Fruit fly (Drosophila melanogaster) whole organism, prepupa: ENCODE results near the gene CG31793.

Experiments used
- CG10669 ChIP-seq: fragments of 200-800 bp; sonication (Bioruptor generic); optimal IDR thresholded peaks from 3 replicates; lab custom pipeline; 2018; ENCODE audit warnings: missing biosample characterization, mild to moderate bottlenecking, missing genetic modification characterization, moderate library complexity
- CG11294 ChIP-seq: fragments of 200-800 bp; sonication (Bioruptor generic); IDR thresholded peaks from 2 replicates; pipeline ENCODE4 v1.3.6; 2022; ENCODE audit warnings: missing biosample characterization, missing genetic modification characterization
- CG11762 ChIP-seq: fragments of 200-800 bp; sonication (Bioruptor generic); optimal IDR thresholded peaks from 3 replicates; lab custom pipeline; 2016; ENCODE audit warnings: missing biosample characterization, missing genetic modification characterization; ENCODE audit not compliant: insufficient read depth
- CG1621 ChIP-seq: fragments of 200-800 bp; sonication (Bioruptor generic); optimal IDR thresholded peaks from 3 replicates; lab custom pipeline; 2018; ENCODE audit warnings: missing biosample characterization, mild to moderate bottlenecking, missing genetic modification characterization
- CG16779 ChIP-seq: fragments of 200-800 bp; sonication (Bioruptor generic); optimal IDR thresholded peaks from 3 replicates; lab custom pipeline; 2017; ENCODE audit warnings: missing biosample characterization, mild to moderate bottlenecking, missing genetic modification characterization
- CG31627 ChIP-seq: fragments of 200-800 bp; sonication (Bioruptor generic); optimal IDR thresholded peaks from 3 replicates; lab custom pipeline; 2016; ENCODE audit warnings: missing biosample characterization, missing genetic modification characterization
- CG32006 ChIP-seq: fragments of 200-800 bp; sonication (Bioruptor generic); optimal IDR thresholded peaks from 3 replicates; lab custom pipeline; 2017; ENCODE audit warnings: missing biosample characterization, mild to moderate bottlenecking, missing genetic modification characterization
- CG4318 ChIP-seq: fragments of 200-800 bp; sonication (Bioruptor generic); optimal IDR thresholded peaks from 3 replicates; lab custom pipeline; 2017; ENCODE audit warnings: missing biosample characterization, mild to moderate bottlenecking, missing genetic modification characterization
- CG6163 ChIP-seq: fragments of 200-800 bp; sonication (Bioruptor generic); IDR thresholded peaks from 3 replicates; pipeline ENCODE4 v1.3.6; 2022; ENCODE audit warnings: missing biosample characterization, missing genetic modification characterization
- CG6276 ChIP-seq: fragments of 200-800 bp; sonication (Bioruptor generic); optimal IDR thresholded peaks from 2 replicates; lab custom pipeline; 2017; ENCODE audit warnings: missing biosample characterization, mild to moderate bottlenecking, missing genetic modification characterization
- CG6808 ChIP-seq: fragments of 200-800 bp; sonication (Bioruptor generic); optimal IDR thresholded peaks from 3 replicates; lab custom pipeline; 2017; ENCODE audit warnings: missing biosample characterization, missing genetic modification characterization, mild to moderate bottlenecking, moderate library complexity, missing genetic modification reagents
- CG6854 ChIP-seq: fragments of 200-800 bp; sonication (Bioruptor generic); optimal IDR thresholded peaks from 2 replicates; lab custom pipeline; 2017; ENCODE audit warnings: missing biosample characterization, mild to moderate bottlenecking, missing genetic modification characterization
- CG7368 ChIP-seq: fragments of 200-800 bp; sonication (Bioruptor generic); optimal IDR thresholded peaks from 3 replicates; lab custom pipeline; 2016; ENCODE audit warnings: missing biosample characterization, missing genetic modification characterization
- CG8119 ChIP-seq: fragments of 200-800 bp; sonication (Bioruptor generic); IDR thresholded peaks from 3 replicates; pipeline ENCODE4 v1.3.6; 2022; ENCODE audit warnings: missing biosample characterization, missing genetic modification characterization
- CG8319 ChIP-seq: fragments of 200-800 bp; sonication (Bioruptor generic); optimal IDR thresholded peaks from 3 replicates; lab custom pipeline; 2016; ENCODE audit warnings: missing biosample characterization, missing genetic modification characterization
- CG8632 ChIP-seq: fragments of 200-800 bp; sonication (Bioruptor generic); optimal IDR thresholded peaks from 3 replicates; lab custom pipeline; 2016; ENCODE audit warnings: missing biosample characterization, missing genetic modification characterization
- CG9139 ChIP-seq: fragments of 200-800 bp; sonication (Bioruptor generic); optimal IDR thresholded peaks from 3 replicates; lab custom pipeline; 2017; ENCODE audit warnings: missing biosample characterization, mild to moderate bottlenecking, missing genetic modification characterization
- Eip78C ChIP-seq: fragments of 200-800 bp; sonication (Bioruptor generic); peaks from one replicate; lab custom pipeline; 2016; ENCODE audit warnings: missing biosample characterization, missing genetic modification characterization
- Ets96B ChIP-seq: fragments of 200-800 bp; optimal IDR thresholded peaks from 2 replicates; lab custom pipeline; 2019; ENCODE audit warnings: missing biosample characterization, mild to moderate bottlenecking, missing genetic modification characterization, moderate library complexity
- Gug ChIP-seq: fragments of 200-800 bp; sonication (Bioruptor generic); IDR thresholded peaks from 2 replicates; pipeline ENCODE4 v1.3.6; 2022; ENCODE audit warnings: missing biosample characterization, missing genetic modification characterization
- Hr38 ChIP-seq: sonication (Bioruptor generic); optimal IDR thresholded peaks from 2 replicates; lab custom pipeline; 2016; ENCODE audit warnings: missing biosample characterization, missing genetic modification characterization
- Hr39 ChIP-seq: fragments of 200-800 bp; sonication (Bioruptor generic); optimal IDR thresholded peaks from 2 replicates; lab custom pipeline; 2016; ENCODE audit warnings: missing biosample characterization, missing genetic modification characterization
- Lpt ChIP-seq: fragments of 200-800 bp; sonication (Bioruptor generic); optimal IDR thresholded peaks from 3 replicates; lab custom pipeline; 2016; ENCODE audit warnings: missing biosample characterization, missing genetic modification characterization
- OdsH ChIP-seq: fragments of 200-800 bp; sonication (Bioruptor generic); optimal IDR thresholded peaks from 3 replicates; lab custom pipeline; 2016; ENCODE audit warnings: missing biosample characterization, missing genetic modification characterization
- Smox ChIP-seq: fragments of 200-800 bp; sonication (Bioruptor generic); optimal IDR thresholded peaks from 3 replicates; lab custom pipeline; 2016; ENCODE audit warnings: missing biosample characterization, missing genetic modification characterization
- Sox102F ChIP-seq: fragments of 200-800 bp; sonication (Bioruptor generic); optimal IDR thresholded peaks from 2 replicates; lab custom pipeline; 2016; ENCODE audit warnings: missing biosample characterization, mild to moderate bottlenecking, missing genetic modification characterization
- Sox14 ChIP-seq: fragments of 200-800 bp; sonication (Bioruptor generic); optimal IDR thresholded peaks from 3 replicates; lab custom pipeline; 2016; ENCODE audit warnings: missing biosample characterization, missing genetic modification characterization
- Sox15 ChIP-seq: fragments of 200-800 bp; sonication (Bioruptor generic); optimal IDR thresholded peaks from 3 replicates; lab custom pipeline; 2016; ENCODE audit warnings: missing biosample characterization, missing genetic modification characterization
- achi ChIP-seq: fragments of 200-800 bp; sonication (Bioruptor generic); optimal IDR thresholded peaks from 3 replicates; lab custom pipeline; 2016; ENCODE audit warnings: missing biosample characterization, missing genetic modification characterization
- acj6 ChIP-seq: fragments of 200-800 bp; sonication (Bioruptor generic); optimal IDR thresholded peaks from 3 replicates; lab custom pipeline; 2016; ENCODE audit warnings: missing biosample characterization, missing genetic modification characterization
- dac ChIP-seq: fragments of 200-800 bp; sonication (Bioruptor generic); optimal IDR thresholded peaks from 2 replicates; lab custom pipeline; 2017; ENCODE audit warnings: missing biosample characterization, mild to moderate bottlenecking, missing genetic modification characterization
- eg ChIP-seq: fragments of 200-800 bp; sonication (Bioruptor generic); IDR thresholded peaks from 3 replicates; pipeline ENCODE4 v1.3.6; 2022; ENCODE audit warnings: missing biosample characterization, missing genetic modification characterization
- esn ChIP-seq: fragments of 200-800 bp; sonication (Bioruptor generic); optimal IDR thresholded peaks from 2 replicates; lab custom pipeline; 2016; ENCODE audit warnings: missing biosample characterization, mild to moderate bottlenecking, missing genetic modification characterization, moderate library complexity
- fd59A ChIP-seq: fragments of 200-800 bp; sonication (Bioruptor generic); optimal IDR thresholded peaks from 2 replicates; lab custom pipeline; 2017; ENCODE audit warnings: missing biosample characterization, mild to moderate bottlenecking, missing genetic modification characterization, missing genetic modification reagents
- fkh ChIP-seq: fragments of 200-800 bp; sonication (Bioruptor generic); optimal IDR thresholded peaks from 3 replicates; lab custom pipeline; 2017; ENCODE audit warnings: missing biosample characterization, mild to moderate bottlenecking, missing genetic modification characterization, moderate library complexity
- net ChIP-seq: fragments of 200-800 bp; sonication (Bioruptor generic); optimal IDR thresholded peaks from 3 replicates; lab custom pipeline; 2016; ENCODE audit warnings: missing biosample characterization, missing genetic modification characterization
- pdm3 ChIP-seq: fragments of 200-800 bp; sonication (Bioruptor generic); optimal IDR thresholded peaks from 3 replicates; lab custom pipeline; 2016; ENCODE audit warnings: missing biosample characterization, missing genetic modification characterization
- salr ChIP-seq, 2 experiments: fragments of 200-800 bp; sonication (Bioruptor generic); optimal IDR thresholded peaks; 3 replicates each; lab custom pipeline; 2016 to 2018; ENCODE audit warnings: missing biosample characterization in 2 of 2, missing genetic modification characterization in 2 of 2, mild to moderate bottlenecking in 1 of 2
- ss ChIP-seq, 2 experiments: fragments of 200-800 bp; sonication (Bioruptor generic); optimal IDR thresholded peaks; 2 replicates in 1 of 2; 3 replicates in 1 of 2; lab custom pipeline; 2017 to 2018; ENCODE audit warnings: mild to moderate bottlenecking in 2 of 2, missing biosample characterization in 2 of 2, missing genetic modification characterization in 2 of 2, moderate library complexity in 1 of 2
- svp ChIP-seq: fragments of 200-800 bp; sonication (Bioruptor generic); peaks from one replicate; lab custom pipeline; 2016; ENCODE audit warnings: missing biosample characterization, missing genetic modification characterization
- topi ChIP-seq: fragments of 200-800 bp; sonication (Bioruptor generic); optimal IDR thresholded peaks from 3 replicates; lab custom pipeline; 2016; ENCODE audit warnings: missing biosample characterization, missing genetic modification characterization
- vri ChIP-seq: fragments of 200-800 bp; sonication (Bioruptor generic); optimal IDR thresholded peaks from 3 replicates; lab custom pipeline; 2016; ENCODE audit warnings: missing biosample characterization, mild to moderate bottlenecking, missing genetic modification characterization

CG31793 gene

DNA sequence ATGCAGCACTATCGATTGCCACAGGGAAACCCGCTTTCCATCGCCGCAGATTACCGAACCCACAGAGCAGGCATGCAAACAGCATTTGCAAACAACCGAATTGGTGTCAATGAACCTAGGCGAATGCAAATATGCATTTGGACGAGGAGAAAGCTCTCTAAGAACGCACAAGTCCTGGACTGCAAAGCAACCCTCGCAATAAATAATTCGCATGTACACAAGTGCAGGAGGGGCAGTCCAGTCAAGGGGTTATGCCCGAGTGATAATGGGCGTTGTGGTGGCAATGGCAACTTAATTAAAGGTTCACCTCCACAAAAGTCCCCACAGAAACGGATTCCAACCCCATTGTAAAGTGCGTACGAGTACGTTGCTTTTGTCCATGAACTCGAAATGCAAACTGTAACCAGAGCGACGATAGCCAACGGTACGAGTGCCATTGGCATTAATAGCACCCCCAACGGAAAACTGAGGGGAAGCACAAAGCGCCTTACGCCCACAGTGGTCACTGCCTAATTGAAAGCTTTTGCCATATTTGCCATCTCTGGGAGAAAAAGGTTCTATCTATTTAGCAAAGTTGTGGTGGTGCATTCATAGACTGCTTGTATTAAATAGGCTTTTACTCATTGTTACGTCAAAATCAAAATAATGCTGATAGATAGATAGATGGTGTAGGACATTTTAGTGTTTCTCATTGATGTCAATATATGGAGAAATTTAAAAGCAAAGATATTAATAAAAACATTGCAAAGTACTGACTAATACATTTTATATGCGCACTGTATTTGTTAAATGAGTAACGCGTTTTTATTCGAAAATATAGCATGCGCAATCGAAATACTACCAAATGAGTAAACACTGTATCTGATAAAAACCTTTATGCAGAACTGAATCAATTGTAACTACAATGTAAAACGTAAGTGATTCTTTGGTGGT lies 20.1 kb upstream of the CG31793 start (continued):
- TF ChIP-seq Ets96B (tag; lab: Kevin White, UChicago) (peak; percentile 30), Sox102F (GFP tag; lab: Kevin White, UChicago) (no peak), CG8319 (no peak), CG31627 (GFP tag; lab: Kevin White, UChicago) (peak; percentile 52), CG10669 (GFP tag; lab: Kevin White, UChicago) (no peak), Sox15 (no peak), CG6276 (GFP tag; lab: Kevin White, UChicago) (no peak), ss (GFP tag; optimal IDR thresholded peaks at IDR 0.05; lab: Kevin White, UChicago) (peak in 1 of 2 experiments; percentile 28), fd59A (GFP tag; lab: Kevin White, UChicago) (no peak), CG1621 (tag; lab: Kevin White, UChicago) (no peak), CG8119 (GFP tag; lab: Robert Waterston, UW) (0 out of 3 replicates have a peak, but pooled peaks have one; percentile 16), achi (GFP tag; lab: Kevin White, UChicago) (peak; percentile 0), svp (GFP tag; lab: Kevin White, UChicago) (peak; percentile 68), topi (GFP tag; lab: Kevin White, UChicago) (no peak), salr (GFP tag; optimal IDR thresholded peaks at IDR 0.05; lab: Kevin White, UChicago) (no peak), pdm3 (GFP tag; lab: Kevin White, UChicago) (peak; percentile 33), OdsH (GFP tag; lab: Kevin White, UChicago) (no peak), Hr38 (GFP tag; lab: Kevin White, UChicago) (no peak)

DNA sequence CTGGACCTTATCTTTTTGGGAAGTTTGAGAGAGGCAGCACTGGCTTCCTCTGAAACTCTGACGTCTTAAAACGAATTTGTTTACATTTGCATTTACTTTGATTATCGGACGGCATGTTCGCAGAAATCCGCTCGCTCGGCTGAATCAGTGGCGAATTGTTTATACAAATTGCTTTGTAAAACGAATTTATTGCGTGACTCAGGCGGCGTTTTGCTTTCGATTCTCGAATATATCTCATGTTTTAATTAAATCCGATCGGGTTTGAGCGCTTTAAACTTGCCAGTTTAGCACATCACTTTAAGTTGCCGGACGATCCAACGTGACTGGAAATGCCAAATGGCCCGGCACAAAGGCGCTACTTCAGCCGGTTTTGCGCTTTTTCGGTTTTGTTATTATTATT lies 19.0 kb upstream of the CG31793 start:
- TF ChIP-seq CG6808 (GFP tag; lab: Kevin White, UChicago) (no peak), CG8632 (no peak), CG8319 (no peak), CG4318 (GFP tag; lab: Kevin White, UChicago) (no peak), CG6163 (0 out of 3 replicates have a peak, but pooled peaks have one; percentile 30), acj6 (no peak), ss (GFP tag; optimal IDR thresholded peaks at IDR 0.05; lab: Kevin White, UChicago) (peak; percentile 20 to 71), Eip78C (GFP tag; lab: Kevin White, UChicago) (peak; percentile 26), svp (GFP tag; lab: Kevin White, UChicago) (peak; percentile 88), fkh (GFP tag; lab: Kevin White, UChicago) (peak; percentile 17), CG11762 (no peak)

DNA sequence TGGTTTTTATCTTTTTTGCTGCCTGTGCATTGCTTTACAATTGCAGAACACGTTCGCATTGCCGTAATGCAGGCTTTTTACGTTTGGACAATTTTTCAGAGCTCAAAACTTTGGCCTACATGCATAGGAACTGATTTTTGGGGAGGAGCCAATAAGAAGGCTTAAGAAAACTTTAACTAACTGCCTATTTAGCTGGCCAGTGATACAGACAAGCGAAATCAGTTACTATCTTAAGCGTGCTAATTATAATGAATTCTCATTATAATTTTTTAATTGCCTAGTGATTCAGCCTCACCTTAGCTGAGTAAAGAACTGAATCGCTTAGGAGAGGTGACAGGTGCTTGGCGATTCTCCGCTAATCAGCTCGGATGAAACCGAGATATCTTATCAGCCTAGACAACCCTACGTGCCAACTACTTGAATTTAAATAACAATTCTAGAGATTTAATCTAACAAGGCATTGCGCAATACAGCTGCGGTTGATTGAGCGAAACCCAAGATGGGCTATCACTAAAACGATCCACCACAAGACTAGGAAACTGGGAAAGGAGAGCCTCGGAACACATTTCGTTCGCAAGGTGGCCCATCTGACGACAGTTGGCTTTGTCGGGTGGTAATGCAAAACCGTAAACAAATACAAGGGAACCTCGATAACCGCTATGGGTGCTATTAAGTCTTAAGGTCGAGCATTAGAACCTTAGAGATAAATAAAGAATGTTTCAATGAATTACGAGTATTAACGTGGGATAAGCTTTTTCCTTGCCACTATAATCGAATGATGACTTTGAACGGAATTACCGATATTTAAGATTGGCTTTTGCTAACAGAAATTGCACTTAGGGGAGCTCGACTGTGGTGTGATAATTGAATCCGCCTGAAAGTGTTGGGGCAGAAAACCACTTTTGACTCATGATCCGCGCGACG lies 17.7 kb upstream of the CG31793 start:
- TF ChIP-seq Gug (GFP tag; lab: Robert Waterston, UW) = no peak
- no peak for TF ChIP-seq Lpt (GFP tag; lab: Kevin White, UChicago)
- TF ChIP-seq esn (GFP tag; lab: Kevin White, UChicago) = peak; percentile 42
- no peak for TF ChIP-seq CG6854 (GFP tag; lab: Kevin White, UChicago)
- peak; percentile 17 for TF ChIP-seq Sox14 (GFP tag; lab: Kevin White, UChicago)
- TF ChIP-seq Smox (GFP tag; lab: Kevin White, UChicago) = no peak
- TF ChIP-seq CG8319 = no peak
- TF ChIP-seq CG10669 (GFP tag; lab: Kevin White, UChicago) = no peak
- no peak for TF ChIP-seq eg
- no peak for TF ChIP-seq CG6276 (GFP tag; lab: Kevin White, UChicago)
- TF ChIP-seq fd59A (GFP tag; lab: Kevin White, UChicago) = no peak
- TF ChIP-seq OdsH (GFP tag; lab: Kevin White, UChicago) = peak; percentile 1
- peak; percentile 22 for TF ChIP-seq vri (GFP tag; lab: Kevin White, UChicago)
- no peak for TF ChIP-seq dac
- TF ChIP-seq pdm3 (GFP tag; lab: Kevin White, UChicago) = no peak
- no peak for TF ChIP-seq Hr38 (GFP tag; lab: Kevin White, UChicago)
- TF ChIP-seq CG32006 (GFP tag; lab: Kevin White, UChicago) = peak; percentile 42
- TF ChIP-seq CG11294 = no peak
- no peak for TF ChIP-seq net (GFP tag; lab: Kevin White, UChicago)
- no peak for TF ChIP-seq CG9139 (GFP tag; lab: Kevin White, UChicago)
- TF ChIP-seq CG7368 = no peak
- peak; percentile 35 for TF ChIP-seq Hr39 (GFP tag; lab: Kevin White, UChicago)
- no peak for TF ChIP-seq CG8632
- peak; percentile 21 for TF ChIP-seq achi (GFP tag; lab: Kevin White, UChicago)
- TF ChIP-seq CG6808 (GFP tag; lab: Kevin White, UChicago) = no peak
- TF ChIP-seq CG4318 (GFP tag; lab: Kevin White, UChicago) = no peak
- no peak for TF ChIP-seq ss (GFP tag; optimal IDR thresholded peaks at IDR 0.05; lab: Kevin White, UChicago)
- TF ChIP-seq Eip78C (GFP tag; lab: Kevin White, UChicago) = peak; percentile 67
- TF ChIP-seq CG16779 (tag; lab: Kevin White, UChicago) = no peak
